Fruit fly (Drosophila melanogaster) S2 (cell line): Measurements from ENCODE around the gene CG9760.

Source experiments
- CG8478 ChIP-seq: fragments of >200 bp; optimal IDR thresholded peaks from 2 replicates; lab custom pipeline; 2018
- CTCF ChIP-seq, 2 experiments: fragments of >200 bp; optimal IDR thresholded peaks; 2 replicates each; lab custom pipeline; 2018

CG9760 gene

dm6 chr3L:12162156-12162682 lies 1.3 kb downstream of the CG9760 start:
- TF ChIP-seq CG8478 (lab: Kevin White, UChicago) (no peak), CTCF (optimal IDR thresholded peaks at IDR 0.05; lab: Kevin White, UChicago) (no peak)

- no peak for TF ChIP-seq CTCF (optimal IDR thresholded peaks at IDR 0.05; lab: Kevin White, UChicago)
- TF ChIP-seq CG8478 (lab: Kevin White, UChicago), result no peak
These were observed 14.5 kb downstream of the CG9760 start, which contains the start of gene CG32099 for dm6 chr3L:12149024-12149423. Gene CG32099, plus strand, starts transcription at chr3L:12149273.

- TF ChIP-seq CG8478 (lab: Kevin White, UChicago), result no peak
- no peak for TF ChIP-seq CTCF (optimal IDR thresholded peaks at IDR 0.05; lab: Kevin White, UChicago)
These were observed 16.6 kb downstream of the CG9760 start for dm6 chr3L:12146970-12147369.

- TF ChIP-seq CTCF (optimal IDR thresholded peaks at IDR 0.05; lab: Kevin White, UChicago) (no peak), CG8478 (lab: Kevin White, UChicago) (no peak)
These were observed 17.5 kb downstream of the CG9760 start, which contains the start of the genes eIF3l and Nrx-IV for dm6 chr3L:12145709-12146694. Gene eIF3l, minus strand, starts transcription at chr3L:12146097. Gene Nrx-IV, plus strand, starts transcription at chr3L:12146519.

- TF ChIP-seq CTCF (optimal IDR thresholded peaks at IDR 0.05; lab: Kevin White, UChicago) (no peak), CG8478 (lab: Kevin White, UChicago) (no peak)
These were observed 24.3 kb downstream of the CG9760 start for dm6 chr3L:12139232-12139698.

DNA sequence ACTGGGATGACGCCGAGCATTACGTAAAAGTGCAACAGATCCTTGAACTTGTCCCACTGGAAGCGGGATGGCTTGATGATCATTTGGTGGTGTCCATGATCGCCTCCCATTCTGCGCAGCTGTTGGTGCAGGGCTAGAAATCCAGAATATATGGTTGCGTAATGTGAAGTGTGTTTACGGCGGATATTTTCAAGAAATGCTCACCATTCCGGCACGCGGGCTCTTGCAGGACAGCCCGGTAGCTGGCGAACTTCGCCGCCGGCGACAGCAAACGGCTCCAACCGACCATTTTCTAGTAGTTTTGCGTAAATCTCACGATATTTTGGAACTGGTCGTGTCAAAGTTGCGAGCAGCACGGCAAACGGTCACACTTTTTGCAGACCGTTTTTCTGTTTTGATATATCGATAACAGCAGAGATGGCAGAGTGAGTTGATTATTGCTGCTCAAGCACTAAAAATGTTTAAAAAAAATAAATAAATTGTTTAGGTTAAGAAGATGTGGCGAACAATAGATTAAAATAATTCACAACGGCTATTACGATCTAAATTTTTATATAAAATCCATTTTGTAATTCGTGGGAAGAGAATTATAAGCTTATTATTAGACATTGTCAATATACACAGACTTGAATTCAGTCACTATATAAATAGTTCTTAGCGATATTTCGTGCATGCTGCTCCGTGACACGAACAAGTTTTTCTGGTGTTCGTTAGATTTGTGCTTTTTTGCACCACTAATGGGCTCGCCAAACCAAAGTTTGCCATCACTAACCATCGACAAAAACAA lies 25.2 kb downstream of the CG9760 start, which contains the start of the genes ND-SGDH and RhoGAP68F:
Gene ND-SGDH, minus strand, starts transcription at position 472 of the 787 bp plus-strand sequence.
Gene RhoGAP68F, plus strand, starts transcription at position 756 of the 787 bp plus-strand sequence.
- TF ChIP-seq CTCF (optimal IDR thresholded peaks at IDR 0.05; lab: Kevin White, UChicago), result no peak
- no peak for TF ChIP-seq CG8478 (lab: Kevin White, UChicago)

DNA sequence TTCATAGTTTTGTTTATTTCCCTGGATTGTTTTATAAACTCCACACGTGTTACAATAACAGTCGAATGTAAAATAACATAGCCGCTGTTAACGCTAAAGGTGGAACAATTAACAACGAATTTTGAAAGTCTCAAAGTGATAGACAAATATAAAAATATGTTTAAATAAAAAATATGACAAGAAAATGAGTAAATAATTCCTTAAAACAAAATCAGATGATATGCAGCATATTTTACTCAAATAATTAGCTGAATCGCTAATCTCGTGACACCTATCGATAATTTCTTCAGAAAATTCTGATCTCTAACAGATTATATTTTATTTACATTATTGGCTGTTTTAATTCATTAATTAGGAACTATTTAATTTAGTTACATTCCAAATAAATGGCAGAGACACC lies 26.9 kb downstream of the CG9760 start, which contains the start of the genes CG5645 and Atg12:
Gene CG5645, minus strand, starts transcription at position 77 of the 400 bp plus-strand sequence.
Gene Atg12, plus strand, starts transcription at position 338 of the 400 bp plus-strand sequence.
- TF ChIP-seq CTCF (optimal IDR thresholded peaks at IDR 0.05; lab: Kevin White, UChicago), result no peak
- no peak for TF ChIP-seq CG8478 (lab: Kevin White, UChicago)

DNA sequence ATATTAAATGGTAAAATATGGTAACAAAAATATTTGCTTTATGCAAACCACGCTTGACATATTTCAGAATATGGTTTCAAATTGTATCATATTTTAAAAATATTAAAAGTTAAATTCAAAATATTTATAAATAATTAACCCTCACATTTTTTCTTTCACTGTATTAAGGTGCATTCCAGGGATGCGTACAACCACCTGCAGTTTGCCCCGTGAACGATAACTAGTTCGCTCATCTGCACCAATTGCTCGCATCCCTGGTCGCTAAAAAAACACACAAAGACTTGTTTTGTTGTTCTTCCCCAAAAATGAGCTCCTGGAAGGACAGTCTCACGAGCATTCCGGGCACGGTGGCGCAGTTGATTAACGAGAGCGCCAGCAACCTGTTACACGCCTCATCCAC lies 31.6 kb downstream of the CG9760 start, which contains the start of gene DEF8:
Gene DEF8, plus strand, starts transcription at position 229 of the 400 bp plus-strand sequence.
- peak in 1 of 2 experiments; percentile 7 for TF ChIP-seq CTCF (optimal IDR thresholded peaks at IDR 0.05; lab: Kevin White, UChicago)
- no peak for TF ChIP-seq CG8478 (lab: Kevin White, UChicago)

dm6 chr3L:12129111-12129510 lies 34.4 kb downstream of the CG9760 start, which contains the start of gene Lsp2:
Gene Lsp2, plus strand, starts transcription at chr3L:12129393.
- TF ChIP-seq CTCF (optimal IDR thresholded peaks at IDR 0.05; lab: Kevin White, UChicago), result no peak
- TF ChIP-seq CG8478 (lab: Kevin White, UChicago), result no peak

DNA sequence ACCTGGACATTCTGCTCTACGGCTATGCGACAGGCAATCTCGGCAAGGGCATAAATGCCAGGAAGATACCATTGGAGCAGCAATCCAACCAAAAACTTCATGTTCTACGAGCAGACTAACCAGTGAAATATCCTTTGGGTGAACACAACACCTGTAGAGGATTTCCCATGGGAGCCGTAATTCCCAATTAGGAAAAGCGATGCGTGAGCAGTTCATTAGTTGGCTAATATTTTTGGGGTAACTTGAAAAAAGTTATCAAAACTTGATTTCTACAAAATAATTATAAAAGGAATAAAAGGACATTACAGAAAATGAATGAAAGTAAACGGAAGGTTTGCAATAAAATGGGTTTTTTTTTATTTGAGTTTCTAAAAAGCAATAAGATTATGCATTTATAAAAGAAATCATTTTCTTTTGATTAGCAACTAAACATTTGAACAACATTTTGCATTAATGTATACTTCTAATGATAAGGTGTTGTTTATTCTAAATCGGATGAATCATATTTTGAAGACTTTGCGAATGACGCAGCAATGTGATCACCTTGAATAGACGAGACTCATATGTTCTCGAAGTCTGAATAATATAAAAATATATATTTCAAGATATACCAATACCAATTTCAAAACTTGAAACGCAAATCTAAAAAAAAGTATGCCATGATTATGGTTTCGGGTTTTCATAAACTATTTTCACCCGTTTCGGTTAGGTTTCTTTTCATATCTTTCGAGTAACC lies 36.1 kb downstream of the CG9760 start, which contains the start of the genes Ir68b and CG34241:
Gene Ir68b, minus strand, starts transcription at position 101 of the 736 bp plus-strand sequence.
Gene CG34241, plus strand, starts transcription at position 686 of the 736 bp plus-strand sequence.
- no peak for TF ChIP-seq CG8478 (lab: Kevin White, UChicago)
- TF ChIP-seq CTCF (optimal IDR thresholded peaks at IDR 0.05; lab: Kevin White, UChicago), result no peak

DNA sequence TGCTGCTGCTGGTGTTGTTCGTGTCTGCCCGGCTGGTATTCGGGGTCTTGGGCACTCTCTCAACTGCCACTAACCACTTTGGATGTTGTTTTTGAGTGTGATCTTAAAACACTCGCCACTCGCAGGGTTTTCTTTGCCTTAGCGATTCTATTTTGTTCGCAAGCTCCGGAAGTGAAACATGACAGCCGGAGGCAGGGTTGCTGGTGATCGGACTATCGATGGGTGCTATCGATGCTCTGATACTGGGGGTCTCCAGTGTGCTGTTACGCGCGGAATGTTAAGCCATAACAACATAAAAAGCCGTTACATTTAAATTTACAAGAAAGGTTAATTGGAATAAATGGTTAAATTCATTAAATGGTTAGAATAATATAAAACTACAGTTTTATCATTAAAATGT lies 38.6 kb downstream of the CG9760 start, which contains the start of gene yps:
Gene yps, minus strand, starts transcription at position 176 of the 400 bp plus-strand sequence.
- TF ChIP-seq CTCF (optimal IDR thresholded peaks at IDR 0.05; lab: Kevin White, UChicago) (peak in 1 of 2 experiments; percentile 48), CG8478 (lab: Kevin White, UChicago) (no peak)

DNA sequence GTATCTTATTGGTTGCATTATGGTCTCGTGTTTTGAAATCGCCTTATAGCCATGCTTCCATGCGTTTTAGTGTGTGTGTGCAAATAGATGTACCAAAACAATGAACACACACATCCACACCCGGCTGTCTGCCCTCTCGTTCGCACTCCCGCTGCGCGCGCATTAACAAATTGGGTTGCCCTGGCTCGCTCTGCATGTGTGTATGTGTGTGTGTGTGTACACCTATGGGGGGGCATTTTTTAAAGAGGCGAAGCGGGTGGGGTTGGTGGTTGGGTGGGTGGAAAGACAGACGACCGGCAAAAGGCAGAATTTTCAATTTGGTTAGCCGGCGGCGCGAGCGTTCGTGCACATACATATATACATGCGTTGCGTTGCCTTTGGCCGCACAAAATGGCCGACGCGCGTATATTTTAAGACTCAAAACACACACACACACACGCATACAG lies 39.4 kb downstream of the CG9760 start:
- TF ChIP-seq CTCF (optimal IDR thresholded peaks at IDR 0.05; lab: Kevin White, UChicago) (no peak), CG8478 (lab: Kevin White, UChicago) (no peak)

dm6 chr3L:12122891-12123290 lies 40.6 kb downstream of the CG9760 start:
- TF ChIP-seq CTCF (optimal IDR thresholded peaks at IDR 0.05; lab: Kevin White, UChicago) (no peak), CG8478 (lab: Kevin White, UChicago) (no peak)
